Fruit fly (Drosophila melanogaster) whole organism, prepupa: ENCODE data around the gene CG14204.

Experiments used
- CG7368 ChIP-seq: fragments of 200-800 bp; sonication (Bioruptor generic); optimal IDR thresholded peaks from 3 replicates; lab custom pipeline; 2016; ENCODE audit warnings: missing biosample characterization, missing genetic modification characterization
- Eip78C ChIP-seq: fragments of 200-800 bp; sonication (Bioruptor generic); peaks from one replicate; lab custom pipeline; 2016; ENCODE audit warnings: missing biosample characterization, missing genetic modification characterization
- Hr38 ChIP-seq: sonication (Bioruptor generic); optimal IDR thresholded peaks from 2 replicates; lab custom pipeline; 2016; ENCODE audit warnings: missing biosample characterization, missing genetic modification characterization
- Sox14 ChIP-seq: fragments of 200-800 bp; sonication (Bioruptor generic); optimal IDR thresholded peaks from 3 replicates; lab custom pipeline; 2016; ENCODE audit warnings: missing biosample characterization, missing genetic modification characterization
- fd59A ChIP-seq: fragments of 200-800 bp; sonication (Bioruptor generic); optimal IDR thresholded peaks from 2 replicates; lab custom pipeline; 2017; ENCODE audit warnings: missing biosample characterization, mild to moderate bottlenecking, missing genetic modification characterization, missing genetic modification reagents
- vri ChIP-seq: fragments of 200-800 bp; sonication (Bioruptor generic); optimal IDR thresholded peaks from 3 replicates; lab custom pipeline; 2016; ENCODE audit warnings: missing biosample characterization, mild to moderate bottlenecking, missing genetic modification characterization

- no peak for TF ChIP-seq fd59A (GFP tag; lab: Kevin White, UChicago)
- no peak for TF ChIP-seq Hr38
- TF ChIP-seq CG7368, result no peak
- no peak for TF ChIP-seq vri
- no peak for TF ChIP-seq Eip78C (GFP tag; lab: Kevin White, UChicago)
- TF ChIP-seq Sox14 (GFP tag; lab: Kevin White, UChicago), result no peak
These were observed 37.7 kb downstream of the CG14204 start, which contains the start of gene CG14221 for dm6 chrX:19621145-19621544.
